Worm (Caenorhabditis elegans) whole organism, young adult: ENCODE measurements around the gene F38A5.22.

Source experiments
- C17E4.6 ChIP-seq: fragments of 200-800 bp; sonication (Bioruptor generic); IDR thresholded peaks from 2 replicates; pipeline ENCODE4 v1.3.6; 2022; ENCODE audit warnings: missing genetic modification reagents, missing genetic modification characterization, missing compliant biosample characterization
- F37B4.10 ChIP-seq: fragments of 200-800 bp; sonication (Bioruptor generic); IDR thresholded peaks from 2 replicates; pipeline ENCODE4 v1.3.6; 2022; ENCODE audit warnings: missing genetic modification characterization, missing compliant biosample characterization
- ccch-3 ChIP-seq: fragments of 200-800 bp; sonication (Bioruptor generic); optimal IDR thresholded peaks from 2 replicates; lab custom pipeline; 2018; ENCODE audit warnings: mild to moderate bottlenecking, missing genetic modification characterization, missing compliant biosample characterization
- efl-1 ChIP-seq: fragments of 150-350 bp; optimal IDR thresholded peaks from 2 replicates; lab custom pipeline; 2014; ENCODE audit warnings: missing biosample characterization, missing genetic modification reagents, missing genetic modification characterization
- lin-40 ChIP-seq: sonication (generic microtip); optimal IDR thresholded peaks from 2 replicates; lab custom pipeline; 2016; ENCODE audit warnings: missing genetic modification characterization, mild to moderate bottlenecking, missing compliant biosample characterization, missing genotype, missing genetic modification reagents
- ztf-26 ChIP-seq: sonication (generic microtip); optimal IDR thresholded peaks from 2 replicates; lab custom pipeline; 2017; ENCODE audit warnings: missing genetic modification characterization, missing compliant biosample characterization

DNA sequence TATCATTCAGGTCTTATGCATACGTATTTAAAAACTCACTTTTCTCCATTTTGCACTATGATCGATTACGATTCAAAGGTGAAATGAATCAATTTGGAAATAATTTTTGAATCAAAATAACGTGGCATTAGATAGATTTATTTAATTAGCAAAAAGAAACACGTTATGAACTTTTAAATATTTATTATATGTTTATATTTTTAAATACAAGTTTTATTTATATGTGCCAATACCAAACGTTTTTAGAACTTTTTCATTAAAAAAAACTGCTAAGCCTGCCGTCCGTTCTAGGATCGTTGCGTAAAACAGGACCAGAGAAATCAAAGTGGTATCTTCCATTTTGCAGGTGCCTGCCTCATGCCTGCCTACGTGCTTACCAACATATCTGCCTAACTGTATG lies 1.6 kb upstream of the F38A5.22 start, which contains the start of gene F38A5.6:
- no peak for TF ChIP-seq efl-1
- TF ChIP-seq ccch-3 (GFP tag; lab: Kevin White, UChicago), result no peak
- no peak for TF ChIP-seq lin-40 (tag; lab: Kevin White, UChicago)
- no peak for TF ChIP-seq F37B4.10
- no peak for TF ChIP-seq C17E4.6 (GFP tag; lab: Robert Waterston, UW)
- no peak for TF ChIP-seq ztf-26 (tag; lab: Kevin White, UChicago)
